Fruit fly (Drosophila melanogaster): Measurements from ENCODE around the gene Tgs1.
A peak's percentile ranks its signal among the peaks of the same experiment; 100 is the strongest.

Tgs1 gene

dm6 chr3R:18249268-18249667 is 6.1 kb upstream of the Tgs1 start (continued):
- TF ChIP-seq nerfin-2 (GFP tag; IDR thresholded peaks at IDR 0.05; ENCODE audit: partially characterized antibody) (no peak), MESR4 (GFP tag; optimal IDR thresholded peaks at IDR 0.05) (no peak), CG17612 (GFP tag; IDR thresholded peaks at IDR 0.05) (no peak), CG6854 (GFP tag; optimal IDR thresholded peaks at IDR 0.05) (no peak), sug (tag; optimal IDR thresholded peaks at IDR 0.05) (peak; percentile 13), vvl (GFP tag; IDR thresholded peaks at IDR 0.05) (0 out of 2 replicates have a peak, but pooled peaks have one; percentile 23), chm (GFP tag; IDR thresholded peaks at IDR 0.05) (0 out of 2 replicates have a peak, but pooled peaks have one; percentile 20)

- TF ChIP-seq cg (GFP tag; optimal IDR thresholded peaks at IDR 0.05), result no peak
- no peak for TF ChIP-seq CG4707 (GFP tag; optimal IDR thresholded peaks at IDR 0.05)
- TF ChIP-seq Xbp1 (GFP tag; optimal IDR thresholded peaks at IDR 0.05), result no peak
- peak; percentile 34 for TF ChIP-seq sens (GFP tag)
- peak; percentile 88 for TF ChIP-seq Ets65A (GFP tag)
- no peak for TF ChIP-seq nom (GFP tag; optimal IDR thresholded peaks at IDR 0.05)
- peak; percentile 60 for TF ChIP-seq Med (GFP tag)
Measured at dm6 chr3R:18250815-18251214, 4.5 kb upstream of the Tgs1 start, which contains the start of gene CG18598. CG18598 (plus strand) TSS chr3R:18251115.

- TF ChIP-seq sug (tag; optimal IDR thresholded peaks at IDR 0.05) (no peak), CG8478 (optimal IDR thresholded peaks at IDR 0.05) (peak; percentile 53), Ets65A (GFP tag) (peak; percentile 31)
Measured at dm6 chr3R:18251876-18252275, 3.5 kb upstream of the Tgs1 start.

dm6 chr3R:18252578-18252977 is 2.8 kb upstream of the Tgs1 start, which contains the start of gene CG12320:
CG12320 (minus strand) TSS chr3R:18252734.
- TF ChIP-seq Xrp1 (GFP tag; IDR thresholded peaks at IDR 0.05) (no peak), HLH3B (GFP tag; IDR thresholded peaks at IDR 0.05) (no peak), yki (optimal IDR thresholded peaks at IDR 0.05) (no peak), ato (GFP tag; IDR thresholded peaks at IDR 0.05; ENCODE audit: partially characterized antibody) (no peak), btn (GFP tag; optimal IDR thresholded peaks at IDR 0.05) (no peak), CG2889 (GFP tag; IDR thresholded peaks at IDR 0.05) (no peak), CG5180 (GFP tag; optimal IDR thresholded peaks at IDR 0.05) (no peak), CG11398 (GFP tag; optimal IDR thresholded peaks at IDR 0.05) (no peak), Chrac-16 (GFP tag; optimal IDR thresholded peaks at IDR 0.05) (no peak), CG17361 (GFP tag; IDR thresholded peaks at IDR 0.05) (no peak), fd96Cb (tag; optimal IDR thresholded peaks at IDR 0.05) (no peak), CG7928 (GFP tag; optimal IDR thresholded peaks at IDR 0.05) (no peak), aop (GFP tag; IDR thresholded peaks at IDR 0.05) (no peak), CG11247 (GFP tag; IDR thresholded peaks at IDR 0.05) (no peak), bcd (GFP tag; optimal IDR thresholded peaks at IDR 0.05) (no peak), YL-1 (GFP tag; optimal IDR thresholded peaks at IDR 0.05) (peak; percentile 57), HLH4C (GFP tag; IDR thresholded peaks at IDR 0.05; ENCODE audit: partially characterized antibody) (no peak), HHEX (GFP tag; optimal IDR thresholded peaks at IDR 0.05) (no peak), bbx (GFP tag; IDR thresholded peaks at IDR 0.05; ENCODE audit: partially characterized antibody) (no peak), Hmx (GFP tag; optimal IDR thresholded peaks at IDR 0.05) (no peak), CG10267 (tag; optimal IDR thresholded peaks at IDR 0.05) (peak; percentile 15), Doc3 (GFP tag; IDR thresholded peaks at IDR 0.05; ENCODE audit: partially characterized antibody) (no peak), danr (GFP tag; IDR thresholded peaks at IDR 0.05) (no peak), chinmo (GFP tag; IDR thresholded peaks at IDR 0.05; ENCODE audit: partially characterized antibody) (no peak), caup (GFP tag; optimal IDR thresholded peaks at IDR 0.05; ENCODE audit: severe bottlenecking) (no peak), tin (GFP tag; optimal IDR thresholded peaks at IDR 0.05) (no peak), Bteb2 (GFP tag; optimal IDR thresholded peaks at IDR 0.05) (no peak), Fer1 (GFP tag; optimal IDR thresholded peaks at IDR 0.05) (peak; percentile 5), bsh (GFP tag; optimal IDR thresholded peaks at IDR 0.05) (no peak), Dp (GFP tag; optimal IDR thresholded peaks at IDR 0.05) (peak; percentile 89), peb (GFP tag; IDR thresholded peaks at IDR 0.05) (no peak), B-H2 (GFP tag; optimal IDR thresholded peaks at IDR 0.05) (no peak)
